Fruit fly (Drosophila melanogaster) whole organism, wandering third instar larva: Measurements from ENCODE around the gene Dr.

Experiments used
- Abd-B ChIP-seq: fragments of >200 bp; optimal IDR thresholded peaks from 2 replicates; lab custom pipeline; 2017; ENCODE audit warnings: missing biosample characterization, missing genetic modification characterization
- CG32264 ChIP-seq: fragments of 200-800 bp; sonication (Bioruptor generic); optimal IDR thresholded peaks from 2 replicates; lab custom pipeline; 2016; ENCODE audit warnings: missing biosample characterization, missing genetic modification characterization
- Dfd ChIP-seq: fragments of >200 bp; optimal IDR thresholded peaks from 2 replicates; lab custom pipeline; 2017; ENCODE audit warnings: missing biosample characterization, missing genetic modification characterization
- Dif ChIP-seq: fragments of 200-275, 200-300 bp; sonication (Bioruptor generic); optimal IDR thresholded peaks from 2 replicates; lab custom pipeline; 2018; ENCODE audit warnings: missing biosample characterization, missing genetic modification characterization; ENCODE audit not compliant: partially characterized antibody
- GATAd ChIP-seq: sonication (Bioruptor generic); optimal IDR thresholded peaks from 2 replicates; lab custom pipeline; 2016; ENCODE audit warnings: missing biosample characterization, missing genetic modification characterization
- HLH106 ChIP-seq: fragments of 200-800 bp; optimal IDR thresholded peaks from 3 replicates; lab custom pipeline; 2019; ENCODE audit warnings: missing biosample characterization, mild to moderate bottlenecking, missing genetic modification characterization, moderate library complexity
- Hnf4 ChIP-seq: fragments of 200-800 bp; sonication (Bioruptor generic); optimal IDR thresholded peaks from 2 replicates; lab custom pipeline; 2016; ENCODE audit warnings: missing biosample characterization, mild to moderate bottlenecking, missing genetic modification characterization
- Hr78 ChIP-seq: fragments of >200 bp; optimal IDR thresholded peaks from 2 replicates; lab custom pipeline; 2017; ENCODE audit warnings: missing biosample characterization, missing genetic modification characterization
- Mio ChIP-seq: sonication (Bioruptor generic); optimal IDR thresholded peaks from 2 replicates; lab custom pipeline; 2016; ENCODE audit warnings: missing biosample characterization, missing genetic modification characterization
- Myc ChIP-seq: fragments of >200 bp; optimal IDR thresholded peaks from 2 replicates; lab custom pipeline; 2017
- N ChIP-seq: fragments of >200 bp; optimal IDR thresholded peaks from 2 replicates; lab custom pipeline; 2018; ENCODE audit warnings: missing biosample characterization, missing external identifiers, missing genetic modification characterization
- OdsH ChIP-seq: fragments of 200-800 bp; sonication (Bioruptor generic); optimal IDR thresholded peaks from 2 replicates; lab custom pipeline; 2016; ENCODE audit warnings: missing biosample characterization, mild to moderate bottlenecking, missing genetic modification characterization
- Rel ChIP-seq, 2 experiments: fragments of 200-800 bp; sonication (Bioruptor generic) in 1 of 2; optimal IDR thresholded peaks; 2 replicates in 1 of 2; 3 replicates in 1 of 2; lab custom pipeline; 2016 to 2019; ENCODE audit warnings: mild to moderate bottlenecking in 2 of 2, missing biosample characterization in 2 of 2, missing genetic modification characterization in 2 of 2, moderate library complexity in 1 of 2
- br ChIP-seq: fragments of 200-800 bp; sonication (Bioruptor generic); optimal IDR thresholded peaks from 2 replicates; lab custom pipeline; 2016; ENCODE audit warnings: missing biosample characterization, missing genetic modification characterization
- brk ChIP-seq: fragments of 200-800 bp; sonication (Bioruptor generic); optimal IDR thresholded peaks from 2 replicates; lab custom pipeline; 2016; ENCODE audit warnings: missing biosample characterization, mild to moderate bottlenecking, missing genetic modification characterization
- dl ChIP-seq, 2 experiments: fragments of 175-275, 200-275 bp in 1 of 2; fragments of 200-275 bp in 1 of 2; sonication (Bioruptor generic); optimal IDR thresholded peaks; lab custom pipeline; 2018; ENCODE audit warnings: mild to moderate bottlenecking in 2 of 2, missing biosample characterization in 2 of 2, missing genetic modification characterization in 2 of 2, moderate library complexity in 2 of 2; ENCODE audit not compliant: partially characterized antibody in 2 of 2, insufficient read depth in 1 of 2
- dmrt93B ChIP-seq: fragments of 200-800 bp; sonication (Bioruptor generic); optimal IDR thresholded peaks from 2 replicates; lab custom pipeline; 2018; ENCODE audit warnings: missing biosample characterization, mild to moderate bottlenecking, missing genetic modification characterization
- dsf ChIP-seq: sonication (Bioruptor generic); optimal IDR thresholded peaks from 2 replicates; lab custom pipeline; 2016; ENCODE audit warnings: missing biosample characterization, missing genetic modification characterization, borderline replicate concordance
- ey ChIP-seq: fragments of 200-800 bp; sonication (Bioruptor generic); optimal IDR thresholded peaks from 2 replicates; lab custom pipeline; 2016; ENCODE audit warnings: missing biosample characterization, missing genetic modification characterization
- foxo ChIP-seq, 2 experiments: fragments of 200-800 bp; sonication (Bioruptor generic); optimal IDR thresholded peaks; 2 replicates in 1 of 2; 3 replicates in 1 of 2; lab custom pipeline; 2016 to 2017; ENCODE audit warnings: missing biosample characterization in 2 of 2, missing genetic modification characterization in 2 of 2
- h ChIP-seq: fragments of 200-800 bp; sonication (Bioruptor generic); optimal IDR thresholded peaks from 3 replicates; lab custom pipeline; 2016; ENCODE audit warnings: missing biosample characterization, mild to moderate bottlenecking, missing genetic modification characterization
- jim ChIP-seq: fragments of 175-275, 200-325 bp; sonication (Bioruptor generic); optimal IDR thresholded peaks from 2 replicates; lab custom pipeline; 2016; ENCODE audit warnings: missing biosample characterization, mild to moderate bottlenecking, missing genetic modification characterization
- lola ChIP-seq: fragments of >200 bp; optimal IDR thresholded peaks from 2 replicates; lab custom pipeline; 2017; ENCODE audit warnings: missing biosample characterization, missing genetic modification characterization
- pan ChIP-seq: fragments of >200 bp; optimal IDR thresholded peaks from 2 replicates; lab custom pipeline; 2017
- rgr ChIP-seq: fragments of 200-800 bp; sonication (Bioruptor generic); optimal IDR thresholded peaks from 3 replicates; lab custom pipeline; 2016; ENCODE audit warnings: missing biosample characterization, mild to moderate bottlenecking, missing genetic modification characterization
- sage ChIP-seq: fragments of 200-800 bp; sonication (Bioruptor generic); optimal IDR thresholded peaks from 2 replicates; lab custom pipeline; 2016; ENCODE audit warnings: missing biosample characterization, mild to moderate bottlenecking, missing genetic modification characterization
- sv ChIP-seq: fragments of 200-800 bp; sonication (Bioruptor generic); optimal IDR thresholded peaks from 3 replicates; lab custom pipeline; 2016; ENCODE audit warnings: missing biosample characterization, missing genetic modification characterization
- tai ChIP-seq: sonication (Bioruptor generic); optimal IDR thresholded peaks from 2 replicates; lab custom pipeline; 2016; ENCODE audit warnings: missing biosample characterization, missing genetic modification characterization
- usp ChIP-seq: fragments of >200 bp; optimal IDR thresholded peaks from 2 replicates; lab custom pipeline; 2017; ENCODE audit warnings: missing biosample characterization, missing genetic modification characterization
- woc ChIP-seq: sonication (Bioruptor generic); optimal IDR thresholded peaks from 2 replicates; lab custom pipeline; 2016; ENCODE audit warnings: missing biosample characterization, mild to moderate bottlenecking, missing genetic modification characterization

Dr gene

DNA sequence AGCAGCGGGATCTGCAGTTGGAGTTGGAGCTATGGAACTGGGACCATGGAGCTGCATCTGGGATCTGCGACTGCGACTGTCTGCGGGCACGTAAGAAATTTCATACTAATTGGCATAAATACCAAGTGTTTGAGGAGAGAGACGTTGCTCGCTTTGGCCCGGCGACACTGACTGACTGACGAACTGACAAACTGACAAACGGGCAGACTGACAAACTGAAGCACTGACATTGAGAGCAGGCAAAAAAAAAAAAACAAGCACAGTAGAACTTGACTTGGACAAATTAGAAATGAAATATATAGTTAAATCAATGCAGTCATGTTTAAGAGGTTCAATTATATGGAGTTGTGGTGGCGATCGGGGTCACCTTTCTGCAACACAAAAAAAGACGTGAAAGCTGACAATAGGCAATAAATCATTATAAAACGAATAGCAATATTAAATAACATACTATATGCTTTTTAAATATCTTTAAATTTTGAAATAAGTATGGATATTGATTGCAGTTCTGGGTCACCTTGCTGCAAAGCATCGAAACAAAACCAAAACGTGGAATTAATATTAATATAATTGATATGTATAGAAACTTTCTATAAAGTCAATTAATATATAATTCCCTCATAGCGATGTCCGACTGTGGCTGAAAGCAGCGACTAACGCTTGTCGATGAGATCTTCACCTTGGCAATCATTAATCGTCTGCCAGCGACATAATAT is 47.5 kb upstream of the Dr start:
- TF ChIP-seq Dfd (GFP tag; lab: Kevin White, UChicago) (no peak), lola (GFP tag; lab: Kevin White, UChicago) (no peak), brk (no peak), HLH106 (tag; lab: Kevin White, UChicago) (no peak), rgr (GFP tag; lab: Kevin White, UChicago) (no peak), Hr78 (GFP tag; lab: Kevin White, UChicago) (no peak), tai (GFP tag; lab: Kevin White, UChicago) (no peak), Dif (GFP tag; lab: Kevin White, UChicago) (no peak), OdsH (GFP tag; lab: Kevin White, UChicago) (no peak), Mio (GFP tag; lab: Kevin White, UChicago) (no peak), Rel (GFP tag; optimal IDR thresholded peaks at IDR 0.05; lab: Kevin White, UChicago) (no peak), Rel (tag; optimal IDR thresholded peaks at IDR 0.05; lab: Kevin White, UChicago) (no peak), br (GFP tag; lab: Kevin White, UChicago) (no peak), N (no peak), Abd-B (GFP tag; lab: Kevin White, UChicago) (no peak), dl (GFP tag; optimal IDR thresholded peaks at IDR 0.05; lab: Kevin White, UChicago; ENCODE audit: insufficient read depth in 1 of 2, partially characterized antibody in 2 of 2) (no peak), ey (no peak), dmrt93B (GFP tag; lab: Kevin White, UChicago) (no peak), woc (GFP tag; lab: Kevin White, UChicago) (no peak), CG32264 (no peak)

DNA sequence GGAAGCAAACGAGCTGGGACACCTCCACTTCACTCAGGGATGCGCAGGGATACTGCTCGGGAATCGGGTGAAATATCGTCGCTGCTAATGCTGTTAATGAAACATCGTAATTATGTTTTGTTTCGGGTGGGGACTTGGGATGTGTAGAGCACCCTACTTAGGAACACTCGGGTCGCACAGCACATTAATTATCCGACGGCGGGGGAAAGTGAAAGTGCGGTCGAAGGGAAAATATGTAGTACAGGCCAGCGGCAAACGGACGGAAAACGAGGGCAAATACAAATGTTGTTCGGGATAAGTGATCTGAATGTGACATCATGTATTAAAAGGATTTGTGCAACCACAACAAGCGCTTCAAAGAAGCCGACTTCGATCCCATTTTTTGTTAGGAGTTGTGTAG is 44.7 kb upstream of the Dr start:
- TF ChIP-seq dsf (GFP tag; lab: Kevin White, UChicago): no peak
- no peak for TF ChIP-seq sage
- TF ChIP-seq ey: no peak
- no peak for TF ChIP-seq Rel (GFP tag; optimal IDR thresholded peaks at IDR 0.05; lab: Kevin White, UChicago)
- TF ChIP-seq Rel (tag; optimal IDR thresholded peaks at IDR 0.05; lab: Kevin White, UChicago): no peak
- no peak for TF ChIP-seq Dfd (GFP tag; lab: Kevin White, UChicago)
- no peak for TF ChIP-seq OdsH (GFP tag; lab: Kevin White, UChicago)
- TF ChIP-seq usp (GFP tag; lab: Kevin White, UChicago): no peak
- no peak for TF ChIP-seq brk
- no peak for TF ChIP-seq pan (lab: Kevin White, UChicago)
- no peak for TF ChIP-seq h (GFP tag; lab: Kevin White, UChicago)

DNA sequence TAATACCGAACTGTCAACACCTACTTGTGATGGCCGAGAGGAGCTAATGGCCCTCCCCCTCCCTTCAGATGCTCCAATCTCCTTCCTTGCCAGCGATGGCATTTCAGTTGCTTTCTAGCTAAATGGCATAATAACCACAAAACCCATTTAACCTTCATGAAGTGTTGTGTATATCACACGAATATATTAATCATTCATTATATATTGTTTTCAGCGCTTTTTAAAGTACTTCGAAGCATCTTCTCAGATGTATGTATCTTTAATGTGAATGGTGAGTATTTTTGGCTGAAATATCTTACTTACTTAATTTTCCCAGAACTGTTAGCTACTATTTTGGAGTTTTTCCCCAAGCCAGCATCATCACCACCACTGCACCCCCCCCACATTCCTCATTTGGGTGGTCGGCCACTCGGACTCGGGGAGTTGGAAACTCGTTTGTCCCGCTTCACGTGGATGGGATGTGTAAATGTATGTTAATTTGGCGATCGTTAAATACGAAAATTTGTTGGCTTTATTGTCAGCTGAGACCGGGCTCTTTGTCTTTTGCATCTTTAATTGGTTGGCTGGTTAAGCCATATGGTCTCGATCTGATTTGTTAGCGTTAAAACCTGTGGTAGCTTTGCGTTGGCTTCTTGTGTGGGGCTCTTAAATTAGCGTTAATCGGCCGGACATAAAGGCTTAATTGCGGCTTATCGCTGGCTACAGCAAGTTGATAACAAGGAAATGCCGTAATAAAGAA is 43.7 kb upstream of the Dr start:
- TF ChIP-seq lola (GFP tag; lab: Kevin White, UChicago): no peak
- TF ChIP-seq Myc (lab: Kevin White, UChicago): peak; percentile 47

DNA sequence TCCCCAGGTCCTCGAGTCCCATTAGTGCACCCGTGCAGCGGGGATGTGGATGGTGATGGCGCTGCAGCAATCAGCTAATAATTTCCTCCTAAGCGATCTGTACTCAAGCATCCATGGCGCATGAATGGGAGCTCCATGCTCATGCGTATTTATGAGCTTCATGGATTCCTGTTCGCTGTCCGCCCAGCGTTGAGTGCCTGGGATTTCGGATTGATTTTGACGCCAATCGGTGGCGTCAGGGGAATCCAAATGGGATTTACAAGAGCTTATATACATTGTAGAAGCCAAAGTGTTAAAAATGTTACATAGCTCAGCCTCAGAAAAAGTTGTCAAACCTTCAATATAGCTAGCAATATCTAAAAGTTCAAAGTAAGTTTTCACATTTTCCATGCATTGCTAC is 40.8 kb upstream of the Dr start, which contains the start of gene ND-20L:
ND-20L (plus strand) TSS at position 301 of the 400 bp plus-strand sequence.
- TF ChIP-seq sv (GFP tag; lab: Kevin White, UChicago) (no peak), br (GFP tag; lab: Kevin White, UChicago) (no peak), OdsH (GFP tag; lab: Kevin White, UChicago) (no peak), Hnf4 (GFP tag; lab: Kevin White, UChicago) (no peak), dl (GFP tag; optimal IDR thresholded peaks at IDR 0.05; lab: Kevin White, UChicago; ENCODE audit: insufficient read depth in 1 of 2, partially characterized antibody in 2 of 2) (no peak), ey (no peak), Myc (lab: Kevin White, UChicago) (no peak), Mio (GFP tag; lab: Kevin White, UChicago) (no peak), foxo (GFP tag; optimal IDR thresholded peaks at IDR 0.05; lab: Kevin White, UChicago) (no peak), dsf (GFP tag; lab: Kevin White, UChicago) (no peak), woc (GFP tag; lab: Kevin White, UChicago) (no peak), Hr78 (GFP tag; lab: Kevin White, UChicago) (no peak), GATAd (GFP tag; lab: Kevin White, UChicago) (no peak), HLH106 (tag; lab: Kevin White, UChicago) (no peak), jim (GFP tag; lab: Kevin White, UChicago) (no peak)
